Fruit fly (Drosophila melanogaster) whole organism, embryonic: Measurements from ENCODE around the gene dtn.

ENCODE experiments used
- Adf1 ChIP-seq: fragments of 200-800 bp; sonication (Bioruptor generic); IDR thresholded peaks from 2 replicates; pipeline ENCODE4 v1.3.6; 2022; ENCODE audit warnings: missing biosample characterization, missing genetic modification characterization
- Antp ChIP-seq: fragments of 200-800 bp; sonication (Bioruptor generic); optimal IDR thresholded peaks from 3 replicates; lab custom pipeline; 2016; ENCODE audit warnings: missing biosample characterization, missing genetic modification characterization
- Blimp-1 ChIP-seq: fragments of 200-800 bp; sonication (Bioruptor generic); optimal IDR thresholded peaks from 3 replicates; lab custom pipeline; 2018; ENCODE audit warnings: missing biosample characterization, missing genetic modification characterization, mild to moderate bottlenecking, moderate library complexity, missing genetic modification reagents
- CG11247 ChIP-seq: fragments of 200-800 bp; sonication (Bioruptor generic); IDR thresholded peaks from 2 replicates; pipeline ENCODE4 v1.3.6; 2022; ENCODE audit warnings: missing biosample characterization, missing genetic modification characterization
- CG11456 ChIP-seq: fragments of 200-800 bp; sonication (Bioruptor generic); IDR thresholded peaks from 3 replicates; pipeline ENCODE4 v1.3.6; 2022; ENCODE audit warnings: missing biosample characterization, missing genetic modification characterization
- CG11504 ChIP-seq: fragments of 200-800 bp; sonication (Bioruptor generic); optimal IDR thresholded peaks from 3 replicates; lab custom pipeline; 2019; ENCODE audit warnings: missing biosample characterization, mild to moderate bottlenecking, missing genetic modification characterization, moderate library complexity
- CG11560 ChIP-seq: fragments of 200-800 bp; sonication (Bioruptor generic); IDR thresholded peaks from 3 replicates; pipeline ENCODE4 v1.3.6; 2022; ENCODE audit warnings: missing biosample characterization, missing genetic modification characterization
- CG11695 ChIP-seq: fragments of 200-800 bp; sonication (Bioruptor generic); IDR thresholded peaks from 3 replicates; pipeline ENCODE4 v1.3.6; 2022; ENCODE audit warnings: missing biosample characterization, missing genetic modification characterization
- CG12104 ChIP-seq: fragments of 200-800 bp; sonication (Bioruptor generic); optimal IDR thresholded peaks from 3 replicates; lab custom pipeline; 2016; ENCODE audit warnings: missing biosample characterization, missing genetic modification characterization
- CG12219 ChIP-seq: fragments of 200-800 bp; sonication (Bioruptor generic); optimal IDR thresholded peaks from 3 replicates; lab custom pipeline; 2018; ENCODE audit warnings: missing biosample characterization, mild to moderate bottlenecking, missing genetic modification characterization
- CG13424 ChIP-seq: fragments of 200-800 bp; sonication (Bioruptor generic); optimal IDR thresholded peaks from 2 replicates; lab custom pipeline; 2019; ENCODE audit warnings: missing biosample characterization, mild to moderate bottlenecking, missing genetic modification characterization, moderate library complexity
- CG13624 ChIP-seq: fragments of 200-800 bp; sonication (Bioruptor generic); optimal IDR thresholded peaks from 2 replicates; lab custom pipeline; 2016; ENCODE audit warnings: missing biosample characterization, missing genetic modification characterization
- CG13894 ChIP-seq: fragments of 200-800 bp; sonication (Bioruptor generic); optimal IDR thresholded peaks from 3 replicates; lab custom pipeline; 2018; ENCODE audit warnings: missing biosample characterization, mild to moderate bottlenecking, missing genetic modification characterization, moderate library complexity
- CG14014 ChIP-seq: fragments of 200-800 bp; sonication (Bioruptor generic); IDR thresholded peaks from 2 replicates; pipeline ENCODE4 v1.3.6; 2022; ENCODE audit warnings: missing biosample characterization, missing genetic modification characterization
- CG14860 ChIP-seq: fragments of 200-800 bp; sonication (Bioruptor generic); IDR thresholded peaks from 3 replicates; pipeline ENCODE4 v1.3.6; 2022; ENCODE audit warnings: missing biosample characterization, missing genetic modification characterization; ENCODE audit not compliant: partially characterized antibody
- CG1603 ChIP-seq: fragments of 200-800 bp; sonication (Bioruptor generic); optimal IDR thresholded peaks from 2 replicates; lab custom pipeline; 2019; ENCODE audit warnings: missing biosample characterization, mild to moderate bottlenecking, missing genetic modification characterization, moderate library complexity
- CG1647 ChIP-seq: fragments of 200-800 bp; sonication (Bioruptor generic); optimal IDR thresholded peaks from 3 replicates; lab custom pipeline; 2016; ENCODE audit warnings: missing biosample characterization, missing genetic modification characterization
- CG18599 ChIP-seq: fragments of 200-800 bp; sonication (Bioruptor generic); optimal IDR thresholded peaks from 3 replicates; lab custom pipeline; 2017; ENCODE audit warnings: missing biosample characterization, missing genetic modification characterization, mild to moderate bottlenecking, moderate library complexity, missing genetic modification reagents
- CG30020 ChIP-seq: fragments of 200-800 bp; optimal IDR thresholded peaks from 2 replicates; lab custom pipeline; 2019; ENCODE audit warnings: missing biosample characterization, mild to moderate bottlenecking, missing genetic modification characterization, moderate library complexity
- CG4820 ChIP-seq: fragments of 200-800 bp; sonication (Bioruptor generic); optimal IDR thresholded peaks from 3 replicates; lab custom pipeline; 2016; ENCODE audit warnings: missing biosample characterization, missing genetic modification characterization
- CG6765 ChIP-seq: fragments of 200-800 bp; sonication (Bioruptor generic); optimal IDR thresholded peaks from 3 replicates; lab custom pipeline; 2017; ENCODE audit warnings: missing biosample characterization, mild to moderate bottlenecking, missing genetic modification characterization
- CG8290 ChIP-seq, 3 experiments: fragments of 200-800 bp; sonication (Bioruptor generic); optimal IDR thresholded peaks; 2 replicates each; lab custom pipeline; 2016 to 2019; ENCODE audit warnings: missing biosample characterization in 3 of 3, missing genetic modification characterization in 3 of 3, mild to moderate bottlenecking in 2 of 3, moderate library complexity in 1 of 3
- Deaf1 ChIP-seq: fragments of 200-800 bp; optimal IDR thresholded peaks from 3 replicates; lab custom pipeline; 2019; ENCODE audit warnings: missing biosample characterization, mild to moderate bottlenecking, missing genetic modification characterization, moderate library complexity
- HLH3B ChIP-seq: fragments of 200-800 bp; sonication (Bioruptor generic); IDR thresholded peaks from 2 replicates; pipeline ENCODE4 v1.3.6; 2022; ENCODE audit warnings: missing biosample characterization, missing genetic modification characterization
- HLH54F ChIP-seq: fragments of 200-800 bp; sonication (Bioruptor generic); optimal IDR thresholded peaks from 3 replicates; lab custom pipeline; 2016; ENCODE audit warnings: missing biosample characterization, missing genetic modification characterization
- Jarid2 ChIP-seq: fragments of 200-800 bp; sonication (Bioruptor generic); optimal IDR thresholded peaks from 3 replicates; lab custom pipeline; 2017; ENCODE audit warnings: mild to moderate bottlenecking, missing biosample characterization, missing genetic modification reagents, missing genetic modification characterization
- NC2β ChIP-seq: fragments of 200-800 bp; sonication (Bioruptor generic); optimal IDR thresholded peaks from 2 replicates; lab custom pipeline; 2016; ENCODE audit warnings: missing biosample characterization, missing genetic modification characterization
- Nf-YC ChIP-seq: fragments of 200-800 bp; optimal IDR thresholded peaks from 3 replicates; lab custom pipeline; 2019; ENCODE audit warnings: missing biosample characterization, mild to moderate bottlenecking, missing genetic modification characterization, moderate library complexity
- Xrp1 ChIP-seq: fragments of 200-800 bp; sonication (Bioruptor generic); IDR thresholded peaks from 2 replicates; pipeline ENCODE4 v1.3.6; 2022; ENCODE audit warnings: missing biosample characterization, missing genetic modification characterization
- caup ChIP-seq: fragments of 200-800 bp; sonication (Bioruptor generic); optimal IDR thresholded peaks from 3 replicates; lab custom pipeline; 2017; ENCODE audit warnings: missing biosample characterization, mild to moderate bottlenecking, missing genetic modification characterization, moderate library complexity; ENCODE audit not compliant: severe bottlenecking
- esg ChIP-seq: fragments of 200-800 bp; sonication (Bioruptor generic); conservative IDR thresholded peaks from 2 replicates; pipeline ENCODE4 v1.3.6; 2022; ENCODE audit warnings: missing biosample characterization, missing genetic modification characterization
- gsb ChIP-seq: fragments of 200-800 bp; sonication (Bioruptor generic); IDR thresholded peaks from 2 replicates; pipeline ENCODE4 v1.3.6; 2022; ENCODE audit warnings: missing biosample characterization, missing genetic modification characterization
- hbn ChIP-seq: fragments of 200-800 bp; sonication (Bioruptor generic); IDR thresholded peaks from 2 replicates; pipeline ENCODE4 v1.3.6; 2022; ENCODE audit warnings: missing biosample characterization, missing genetic modification characterization; ENCODE audit not compliant: partially characterized antibody
- insv ChIP-seq, 2 experiments: fragments of 200-800 bp; sonication (Bioruptor generic); optimal IDR thresholded peaks; 3 replicates each; lab custom pipeline; 2016 to 2018; ENCODE audit warnings: missing biosample characterization in 2 of 2, missing genetic modification characterization in 2 of 2
- ken ChIP-seq: fragments of 200-800 bp; sonication (Bioruptor generic); IDR thresholded peaks from 3 replicates; pipeline ENCODE4 v1.3.6; 2022; ENCODE audit warnings: missing biosample characterization, missing genetic modification characterization
- lilli ChIP-seq: fragments of 200-800 bp; sonication (Bioruptor generic); optimal IDR thresholded peaks from 3 replicates; lab custom pipeline; 2016; ENCODE audit warnings: missing biosample characterization, missing genetic modification characterization
- luna ChIP-seq: fragments of 200-800 bp; sonication (Bioruptor generic); optimal IDR thresholded peaks from 2 replicates; lab custom pipeline; 2016; ENCODE audit warnings: missing biosample characterization, missing genetic modification characterization
- nmo ChIP-seq: fragments of 200-800 bp; sonication (Bioruptor generic); optimal IDR thresholded peaks from 2 replicates; lab custom pipeline; 2018; ENCODE audit warnings: missing biosample characterization, mild to moderate bottlenecking, missing genetic modification characterization, moderate library complexity
- onecut ChIP-seq: fragments of 200-800 bp; sonication (Bioruptor generic); IDR thresholded peaks from 2 replicates; pipeline ENCODE4 v1.3.6; 2022; ENCODE audit warnings: missing biosample characterization, missing genetic modification characterization
- org-1 ChIP-seq: fragments of 200-800 bp; sonication (Bioruptor generic); optimal IDR thresholded peaks from 2 replicates; lab custom pipeline; 2017; ENCODE audit warnings: missing biosample characterization, missing genetic modification characterization
- p53 ChIP-seq: fragments of 200-800 bp; sonication (Bioruptor generic); optimal IDR thresholded peaks from 2 replicates; lab custom pipeline; 2016; ENCODE audit warnings: missing biosample characterization, missing genetic modification characterization
- prd ChIP-seq, 3 experiments: fragments of >200 bp in 2 of 3; fragments of 200-800 bp in 1 of 3; sonication (Bioruptor generic) in 1 of 3; optimal IDR thresholded peaks in 2 of 3; IDR thresholded peaks in 1 of 3; 2 replicates in 2 of 3; 3 replicates in 1 of 3; pipeline versions ENCODE4 v1.3.6 to Lab custom; 2017 to 2022; ENCODE audit warnings: missing biosample characterization in 1 of 3, missing genetic modification characterization in 1 of 3
- ranshi ChIP-seq: fragments of 200-800 bp; sonication (Bioruptor generic); IDR thresholded peaks from 2 replicates; pipeline ENCODE4 v1.3.6; 2022; ENCODE audit warnings: missing biosample characterization, missing genetic modification characterization
- scrt ChIP-seq: fragments of 200-800 bp; sonication (Bioruptor generic); optimal IDR thresholded peaks from 2 replicates; lab custom pipeline; 2018; ENCODE audit warnings: missing biosample characterization, mild to moderate bottlenecking, missing genetic modification characterization, moderate library complexity
- sd ChIP-seq: fragments of 200-800 bp; sonication (Bioruptor generic); optimal IDR thresholded peaks from 3 replicates; lab custom pipeline; 2018; ENCODE audit warnings: missing biosample characterization, mild to moderate bottlenecking, missing genetic modification characterization, moderate library complexity
- shn ChIP-seq: fragments of 200-800 bp; sonication (Bioruptor generic); optimal IDR thresholded peaks from 3 replicates; lab custom pipeline; 2016; ENCODE audit warnings: missing biosample characterization, missing genetic modification characterization
- so ChIP-seq: fragments of 200-800 bp; sonication (Bioruptor generic); IDR thresholded peaks from 3 replicates; pipeline ENCODE4 v1.3.6; 2022; ENCODE audit warnings: missing biosample characterization, missing genetic modification characterization
- ssp ChIP-seq: fragments of 200-800 bp; sonication (Bioruptor generic); IDR thresholded peaks from 2 replicates; pipeline ENCODE4 v1.3.6; 2022; ENCODE audit warnings: missing biosample characterization, missing genetic modification characterization
- unpg ChIP-seq: fragments of 200-800 bp; sonication (Bioruptor generic); optimal IDR thresholded peaks from 3 replicates; lab custom pipeline; 2018; ENCODE audit warnings: missing biosample characterization, mild to moderate bottlenecking, missing genetic modification characterization, moderate library complexity
- zfh1 ChIP-seq: fragments of 200-800 bp; sonication (Bioruptor generic); IDR thresholded peaks from 3 replicates; pipeline ENCODE4 v1.3.6; 2022; ENCODE audit warnings: missing biosample characterization, missing genetic modification characterization

The dtn gene

DNA sequence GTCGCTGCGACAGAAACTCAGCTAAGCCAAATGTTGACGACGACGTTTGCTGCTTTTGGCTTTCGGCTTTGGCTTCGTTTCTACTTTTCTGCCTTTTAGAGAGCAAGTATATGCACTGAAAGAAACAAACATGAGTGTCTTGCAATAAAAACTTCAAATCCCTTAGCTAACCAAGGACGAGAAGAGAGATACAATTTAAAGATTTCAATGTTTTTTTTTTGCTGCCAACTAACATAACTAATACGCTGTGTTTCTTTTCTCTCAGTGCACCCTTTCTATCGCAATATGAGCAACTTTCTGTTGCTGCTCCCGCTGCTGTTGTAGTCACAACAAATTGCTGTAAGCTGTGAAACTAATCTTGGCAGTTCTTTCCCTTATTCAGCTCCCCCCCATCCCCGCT is 46.0 kb upstream of the dtn start (continued):
- TF ChIP-seq hbn (GFP tag; lab: Robert Waterston, UW) = no peak
- TF ChIP-seq CG4820 (GFP tag; lab: Kevin White, UChicago) = peak; percentile 4
- peak; percentile 56; the same call in 1 of the 3 replicates for TF ChIP-seq CG11695 (GFP tag; lab: Robert Waterston, UW)
- peak; percentile 36 for TF ChIP-seq Blimp-1 (GFP tag; lab: Kevin White, UChicago)
- peak; percentile 41 for TF ChIP-seq lilli (GFP tag; lab: Kevin White, UChicago)
- TF ChIP-seq esg (GFP tag; lab: Robert Waterston, UW) = peak; percentile 52; the same call in 1 of the 2 replicates
- peak; percentile 47; the same call in 2 of the 3 replicates for TF ChIP-seq zfh1 (GFP tag; lab: Robert Waterston, UW)
- peak; percentile 9 for TF ChIP-seq CG12219 (GFP tag; lab: Kevin White, UChicago)
- TF ChIP-seq ranshi (GFP tag; lab: Robert Waterston, UW) = peak; percentile 52; the same call in 1 of the 2 replicates
- peak; percentile 34 for TF ChIP-seq CG1603 (tag; lab: Kevin White, UChicago)
- no peak for TF ChIP-seq CG12104 (GFP tag; lab: Kevin White, UChicago)
- TF ChIP-seq CG11456 = 0 out of 3 replicates have a peak, but pooled peaks have one; percentile 71
- TF ChIP-seq CG13424 (tag; lab: Kevin White, UChicago) = peak; percentile 27
- peak; percentile 52 for TF ChIP-seq Antp (GFP tag; lab: Kevin White, UChicago)
- peak; percentile 6 for TF ChIP-seq org-1
- TF ChIP-seq CG14860 = no peak
- peak; percentile 55 for TF ChIP-seq CG11247 (GFP tag; lab: Robert Waterston, UW)
- peak; percentile 39 for TF ChIP-seq unpg (GFP tag; lab: Kevin White, UChicago)
- TF ChIP-seq nmo (GFP tag; lab: Kevin White, UChicago) = peak; percentile 26
- TF ChIP-seq CG1647 (GFP tag; lab: Kevin White, UChicago) = peak; percentile 4
- 0 out of 3 replicates have a peak, but pooled peaks have one; percentile 24 for TF ChIP-seq so
- peak; percentile 48 for TF ChIP-seq caup
- peak; percentile 32; the same call in 1 of the 2 replicates for TF ChIP-seq onecut (GFP tag; lab: Robert Waterston, UW)
- TF ChIP-seq CG13624 (GFP tag; lab: Kevin White, UChicago) = peak; percentile 45
- no peak for TF ChIP-seq CG30020
- peak; percentile 69 for TF ChIP-seq CG18599 (GFP tag; lab: Kevin White, UChicago)
- TF ChIP-seq gsb = no peak
- TF ChIP-seq Xrp1 (GFP tag; lab: Robert Waterston, UW) = peak; percentile 39; the same call in 1 of the 2 replicates
- peak; percentile 55; the same call in 1 of the 2 replicates for TF ChIP-seq CG14014 (GFP tag; lab: Robert Waterston, UW)
- TF ChIP-seq HLH54F (GFP tag; lab: Kevin White, UChicago) = peak; percentile 29

DNA sequence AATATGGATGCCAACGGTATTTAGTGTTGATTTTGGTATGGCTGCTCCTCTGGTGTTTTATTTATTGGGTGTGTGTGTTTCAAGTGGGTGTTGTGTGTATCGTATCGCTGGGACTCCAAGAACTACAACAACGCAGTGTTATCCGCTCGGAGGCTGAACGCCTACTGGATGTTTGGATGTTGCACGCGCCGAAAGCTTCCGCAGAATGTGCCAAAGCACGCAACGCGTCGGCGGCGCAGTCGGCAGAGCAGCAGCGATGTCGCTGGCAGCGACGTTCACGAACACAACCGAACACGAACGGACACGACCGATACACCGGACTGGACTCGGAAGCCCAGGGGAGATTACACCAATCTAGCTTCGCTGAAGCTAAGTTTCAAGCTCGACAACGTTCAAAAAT is 33.1 kb upstream of the dtn start, which contains the start of gene Ca-alpha1T:
TSS of gene Ca-alpha1T (minus strand) at position 152 of the 400 bp plus-strand sequence.
- peak; percentile 93 for TF ChIP-seq Deaf1 (tag; lab: Kevin White, UChicago)
- TF ChIP-seq Adf1 (GFP tag; lab: Robert Waterston, UW) = peak; percentile 92
- no peak for TF ChIP-seq insv (GFP tag; optimal IDR thresholded peaks at IDR 0.05; lab: Kevin White, UChicago)
- TF ChIP-seq CG6765 (GFP tag; lab: Kevin White, UChicago) = no peak
- TF ChIP-seq ken (GFP tag; lab: Robert Waterston, UW) = no peak
- no peak for TF ChIP-seq sd (tag; lab: Kevin White, UChicago)
- no peak for TF ChIP-seq ssp (GFP tag; lab: Robert Waterston, UW)
- TF ChIP-seq CG8290 (GFP tag; optimal IDR thresholded peaks at IDR 0.05; lab: Kevin White, UChicago) = no peak
- TF ChIP-seq CG8290 (tag; optimal IDR thresholded peaks at IDR 0.05; lab: Kevin White, UChicago) = peak in 1 of 2 experiments; percentile 37
- TF ChIP-seq luna (GFP tag; lab: Kevin White, UChicago) = no peak
- peak; percentile 27 for TF ChIP-seq p53 (GFP tag; lab: Kevin White, UChicago)
- TF ChIP-seq Jarid2 (GFP tag; lab: Kevin White, UChicago) = peak; percentile 32
- no peak for TF ChIP-seq shn (GFP tag; lab: Kevin White, UChicago)
- TF ChIP-seq HLH3B = 0 out of 2 replicates have a peak, but pooled peaks have one; percentile 10
- TF ChIP-seq Nf-YC = no peak
- TF ChIP-seq scrt (GFP tag; lab: Kevin White, UChicago) = peak; percentile 78
- no peak for TF ChIP-seq NC2β (GFP tag; lab: Kevin White, UChicago)
- no peak for TF ChIP-seq prd (optimal IDR thresholded peaks at IDR 0.05; lab: Kevin White, UChicago)
- TF ChIP-seq prd (GFP tag; IDR thresholded peaks at IDR 0.05; lab: Robert Waterston, UW) = no peak
- peak; percentile 0 for TF ChIP-seq CG13894 (tag; lab: Kevin White, UChicago)
- peak; percentile 19 for TF ChIP-seq CG11504 (tag; lab: Kevin White, UChicago)
- no peak for TF ChIP-seq CG11560 (tag; lab: Robert Waterston, UW)
